Comparison of ENCODE assay signal across 5 fruit fly cellular contexts in the genomic region with DNA sequence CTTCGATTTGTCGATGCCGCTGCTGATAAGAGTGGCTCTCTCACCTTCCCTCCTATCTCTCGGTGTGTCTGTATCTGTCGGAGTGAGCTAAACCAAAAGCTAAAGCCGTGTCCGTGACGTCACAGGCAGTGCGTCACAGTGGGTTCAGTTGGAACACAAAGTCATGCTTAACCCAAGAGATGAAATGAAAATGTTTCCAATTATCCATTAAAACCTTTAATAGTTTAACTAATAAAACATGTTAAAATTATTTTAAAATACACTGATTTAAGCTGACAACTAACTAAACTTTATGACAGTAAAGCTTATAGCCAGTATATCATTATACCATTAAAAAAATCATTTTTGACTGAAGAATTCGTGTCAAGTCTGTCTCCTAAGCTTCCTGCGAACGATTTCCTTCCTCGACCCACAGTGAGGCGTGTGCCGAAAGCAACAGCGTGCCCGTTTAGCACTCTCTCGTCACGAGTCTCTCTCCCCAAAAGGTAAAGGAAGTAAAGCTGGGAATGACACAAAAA.
A peak's percentile ranks its signal among the peaks of the same experiment; 100 is the strongest.
TF ChIP-seq lines count a peak whose summit lies in the region.

Idua (minus strand) TSS at position 51 of the 518 bp plus-strand sequence.

- TF ChIP-seq CTCF in whole organism, embryonic (GFP tag; optimal IDR thresholded peaks at IDR 0.05; lab: Kevin White, UChicago), result no peak

TF ChIP-seq in whole organism, adult, 20 proteins besides CTCF, POLR2A, EP300 and RAD21 (continues in another document):
- TF ChIP-seq cic (GFP tag; optimal IDR thresholded peaks at IDR 0.05; lab: Kevin White, UChicago), result no peak
- no peak for TF ChIP-seq tj (GFP tag; optimal IDR thresholded peaks at IDR 0.05; lab: Kevin White, UChicago)
- no peak for TF ChIP-seq CG1620 (GFP tag; optimal IDR thresholded peaks at IDR 0.05; lab: Kevin White, UChicago)
- TF ChIP-seq CG5204 (GFP tag; optimal IDR thresholded peaks at IDR 0.05; lab: Kevin White, UChicago), result no peak
- TF ChIP-seq CG7045 (GFP tag; optimal IDR thresholded peaks at IDR 0.05; lab: Kevin White, UChicago), result peak; percentile 63
- TF ChIP-seq ovo (GFP tag; optimal IDR thresholded peaks at IDR 0.05; lab: Kevin White, UChicago), result no peak
- peak; percentile 60 for TF ChIP-seq CG12768 (GFP tag; optimal IDR thresholded peaks at IDR 0.05; lab: Kevin White, UChicago)
- peak; percentile 47 for TF ChIP-seq CG11617 (GFP tag; optimal IDR thresholded peaks at IDR 0.05; lab: Kevin White, UChicago)
- no peak for TF ChIP-seq toe (GFP tag; optimal IDR thresholded peaks at IDR 0.05; lab: Kevin White, UChicago)
- peak; percentile 65 for TF ChIP-seq bab1 (GFP tag; optimal IDR thresholded peaks at IDR 0.05; lab: Kevin White, UChicago)
- peak; percentile 37 for TF ChIP-seq Clk (GFP tag; optimal IDR thresholded peaks at IDR 0.05; lab: Kevin White, UChicago)
- TF ChIP-seq pad (GFP tag; optimal IDR thresholded peaks at IDR 0.05; lab: Kevin White, UChicago), result peak; percentile 50
- TF ChIP-seq CG33017 (tag; optimal IDR thresholded peaks at IDR 0.05; lab: Kevin White, UChicago), result peak; percentile 65
- no peak for TF ChIP-seq cnc (optimal IDR thresholded peaks at IDR 0.05; lab: Kevin White, UChicago)
- TF ChIP-seq kay (GFP tag; lab: Kevin White, UChicago; ENCODE audit: borderline replicate concordance), result no peak
- no peak for TF ChIP-seq Hr96 (GFP tag; optimal IDR thresholded peaks at IDR 0.05; lab: Kevin White, UChicago)
- no peak for TF ChIP-seq Mnt (GFP tag; optimal IDR thresholded peaks at IDR 0.05; lab: Kevin White, UChicago)

TF ChIP-seq in whole organism, embryonic, 481 proteins besides CTCF, POLR2A, EP300 and RAD21 (continues in another document):
- TF ChIP-seq CG34422 (GFP tag; IDR thresholded peaks at IDR 0.05; lab: Robert Waterston, UW), result no peak; the same call in 2 of the 3 replicates
- TF ChIP-seq vfl (GFP tag; optimal IDR thresholded peaks at IDR 0.05; lab: Kevin White, UChicago), result peak; percentile 32
- no peak for TF ChIP-seq tll (GFP tag; optimal IDR thresholded peaks at IDR 0.05; lab: Kevin White, UChicago)
- TF ChIP-seq Usf (GFP tag; optimal IDR thresholded peaks at IDR 0.05; lab: Kevin White, UChicago), result no peak
- no peak for TF ChIP-seq gt (GFP tag; IDR thresholded peaks at IDR 0.05; lab: Robert Waterston, UW)
- no peak for TF ChIP-seq zf30C (GFP tag; optimal IDR thresholded peaks at IDR 0.05; lab: Kevin White, UChicago)
- peak; percentile 39 for TF ChIP-seq Chrac-16 (GFP tag; optimal IDR thresholded peaks at IDR 0.05; lab: Kevin White, UChicago)
- no peak for TF ChIP-seq Poxn (GFP tag; IDR thresholded peaks at IDR 0.05; lab: Robert Waterston, UW)
- TF ChIP-seq tin (GFP tag; optimal IDR thresholded peaks at IDR 0.05; lab: Kevin White, UChicago), result peak; percentile 68
- TF ChIP-seq ranshi (GFP tag; IDR thresholded peaks at IDR 0.05; lab: Robert Waterston, UW), result 0 out of 2 replicates have a peak, but pooled peaks have one; percentile 18
- peak; percentile 38 for TF ChIP-seq grn (GFP tag; optimal IDR thresholded peaks at IDR 0.05; lab: Kevin White, UChicago)
- no peak for TF ChIP-seq disco-r (GFP tag; optimal IDR thresholded peaks at IDR 0.05; lab: Kevin White, UChicago)
- peak; percentile 57 for TF ChIP-seq tgo (GFP tag; IDR thresholded peaks at IDR 0.05; lab: Robert Waterston, UW)
- no peak for TF ChIP-seq dimm (GFP tag; IDR thresholded peaks at IDR 0.05; lab: Robert Waterston, UW)
- no peak for TF ChIP-seq CG3995 (GFP tag; optimal IDR thresholded peaks at IDR 0.05; lab: Kevin White, UChicago)
- peak; percentile 70; the same call in 2 of the 3 replicates for TF ChIP-seq CG11695 (GFP tag; IDR thresholded peaks at IDR 0.05; lab: Robert Waterston, UW)
- TF ChIP-seq Meics (GFP tag; optimal IDR thresholded peaks at IDR 0.05; lab: Kevin White, UChicago), result peak; percentile 93

TF ChIP-seq in whole organism, prepupa, 60 proteins besides CTCF, POLR2A, EP300 and RAD21 (continues in another document):
- TF ChIP-seq CG10631 (GFP tag; optimal IDR thresholded peaks at IDR 0.05; lab: Kevin White, UChicago), result peak; percentile 83
- no peak for TF ChIP-seq CG6276 (GFP tag; optimal IDR thresholded peaks at IDR 0.05; lab: Kevin White, UChicago)
- peak; percentile 82 for TF ChIP-seq achi (GFP tag; optimal IDR thresholded peaks at IDR 0.05; lab: Kevin White, UChicago)
- peak; percentile 72 for TF ChIP-seq CG15336 (GFP tag; IDR thresholded peaks at IDR 0.05; lab: Robert Waterston, UW)
- TF ChIP-seq Ets21C (GFP tag; optimal IDR thresholded peaks at IDR 0.05; lab: Kevin White, UChicago), result peak; percentile 54
- TF ChIP-seq CG11902 (GFP tag; optimal IDR thresholded peaks at IDR 0.05; lab: Kevin White, UChicago), result peak; percentile 61
- TF ChIP-seq cyc (GFP tag; optimal IDR thresholded peaks at IDR 0.05; lab: Kevin White, UChicago), result peak; percentile 45
- no peak for TF ChIP-seq acj6 (GFP tag; optimal IDR thresholded peaks at IDR 0.05; lab: Kevin White, UChicago)
- TF ChIP-seq Sox102F (GFP tag; optimal IDR thresholded peaks at IDR 0.05; lab: Kevin White, UChicago), result no peak
- TF ChIP-seq CG8119 (GFP tag; IDR thresholded peaks at IDR 0.05; lab: Robert Waterston, UW), result peak; percentile 82; the same call in 2 of the 3 replicates
- peak; percentile 76 for TF ChIP-seq CG34406 (GFP tag; optimal IDR thresholded peaks at IDR 0.05; lab: Kevin White, UChicago)
- TF ChIP-seq CG4318 (GFP tag; optimal IDR thresholded peaks at IDR 0.05; lab: Kevin White, UChicago), result peak; percentile 69
- TF ChIP-seq CG6792 (GFP tag; optimal IDR thresholded peaks at IDR 0.05; lab: Kevin White, UChicago), result peak; percentile 74
- peak; percentile 68 for TF ChIP-seq CG6854 (GFP tag; optimal IDR thresholded peaks at IDR 0.05; lab: Kevin White, UChicago)
- TF ChIP-seq fd85E (GFP tag; optimal IDR thresholded peaks at IDR 0.05; lab: Kevin White, UChicago), result no peak
- TF ChIP-seq Ets96B (tag; optimal IDR thresholded peaks at IDR 0.05; lab: Kevin White, UChicago), result no peak
- peak; percentile 58 for TF ChIP-seq CG1621 (tag; optimal IDR thresholded peaks at IDR 0.05; lab: Kevin White, UChicago)
- TF ChIP-seq CG31627 (GFP tag; optimal IDR thresholded peaks at IDR 0.05; lab: Kevin White, UChicago), result peak; percentile 72

TF ChIP-seq in whole organism, pupa, 21 proteins besides CTCF, POLR2A, EP300 and RAD21:
- TF ChIP-seq CG14655 (GFP tag; optimal IDR thresholded peaks at IDR 0.05; lab: Kevin White, UChicago) (no peak), CG34367 (tag; optimal IDR thresholded peaks at IDR 0.05; lab: Kevin White, UChicago) (peak; percentile 63), D1 (tag; optimal IDR thresholded peaks at IDR 0.05; lab: Kevin White, UChicago) (no peak), CG15710 (tag; optimal IDR thresholded peaks at IDR 0.05; lab: Kevin White, UChicago) (peak; percentile 83), CG17806 (tag; optimal IDR thresholded peaks at IDR 0.05; lab: Kevin White, UChicago) (peak; percentile 55), gl (tag; optimal IDR thresholded peaks at IDR 0.05; lab: Kevin White, UChicago) (peak; percentile 18), Snoo (tag; optimal IDR thresholded peaks at IDR 0.05; lab: Kevin White, UChicago) (peak; percentile 70), CG10348 (GFP tag; IDR thresholded peaks at IDR 0.05; lab: Robert Waterston, UW) (no peak), CG13204 (GFP tag; optimal IDR thresholded peaks at IDR 0.05; lab: Kevin White, UChicago) (no peak), CG9948 (tag; optimal IDR thresholded peaks at IDR 0.05; lab: Kevin White, UChicago) (peak; percentile 71), CG8159 (tag; optimal IDR thresholded peaks at IDR 0.05; lab: Kevin White, UChicago) (peak; percentile 75), rn (GFP tag; IDR thresholded peaks at IDR 0.05; lab: Robert Waterston, UW) (no peak), Pif1B (GFP tag; optimal IDR thresholded peaks at IDR 0.05; lab: Kevin White, UChicago) (no peak), CG32121 (GFP tag; IDR thresholded peaks at IDR 0.05; lab: Robert Waterston, UW) (peak; percentile 67; the same call in 1 of the 2 replicates), fd96Ca (GFP tag; IDR thresholded peaks at IDR 0.05; lab: Robert Waterston, UW) (0 out of 3 replicates have a peak, but pooled peaks have one; percentile 30), CG4496 (GFP tag; IDR thresholded peaks at IDR 0.05; lab: Robert Waterston, UW) (0 out of 3 replicates have a peak, but pooled peaks have one; percentile 29), Ets98B (GFP tag; IDR thresholded peaks at IDR 0.05; lab: Robert Waterston, UW) (no peak; the same call in 1 of the 2 replicates), CG12605 (GFP tag; IDR thresholded peaks at IDR 0.05; lab: Robert Waterston, UW) (no peak; the same call in 1 of the 2 replicates)
TF ChIP-seq in whole organism, pupa: peak in this region for 10.

TF ChIP-seq in whole organism, wandering third instar larva, 38 proteins besides CTCF, POLR2A, EP300 and RAD21:
- peak; percentile 63 for TF ChIP-seq psq (GFP tag; optimal IDR thresholded peaks at IDR 0.05; lab: Kevin White, UChicago)
- no peak for TF ChIP-seq Myc (optimal IDR thresholded peaks at IDR 0.05; lab: Kevin White, UChicago)
- no peak for TF ChIP-seq dsf (GFP tag; optimal IDR thresholded peaks at IDR 0.05; lab: Kevin White, UChicago; ENCODE audit: borderline replicate concordance)
- TF ChIP-seq Sp1 (GFP tag; optimal IDR thresholded peaks at IDR 0.05; lab: Kevin White, UChicago), result peak; percentile 81
- TF ChIP-seq Jra (GFP tag; optimal IDR thresholded peaks at IDR 0.05; lab: Kevin White, UChicago), result peak; percentile 47
- peak; percentile 76 for TF ChIP-seq ey (GFP tag; optimal IDR thresholded peaks at IDR 0.05; lab: Kevin White, UChicago)
- peak; percentile 75 for TF ChIP-seq HLH106 (tag; optimal IDR thresholded peaks at IDR 0.05; lab: Kevin White, UChicago)
- peak; percentile 79 for TF ChIP-seq OdsH (GFP tag; optimal IDR thresholded peaks at IDR 0.05; lab: Kevin White, UChicago)
- TF ChIP-seq sv (GFP tag; optimal IDR thresholded peaks at IDR 0.05; lab: Kevin White, UChicago), result peak; percentile 35
- peak; percentile 16 for TF ChIP-seq Rel (GFP tag; optimal IDR thresholded peaks at IDR 0.05; lab: Kevin White, UChicago)
- no peak for TF ChIP-seq Rel (tag; optimal IDR thresholded peaks at IDR 0.05; lab: Kevin White, UChicago)
